Worm (Caenorhabditis elegans): ENCODE results near the gene cisd-1.

cisd-1 gene

ce11 chrII:11469574-11470108, at the start of gene cisd-1:
cisd-1 (minus strand) TSS chrII:11469624.
- no peak for TF ChIP-seq F10B5.3 (tag; optimal IDR thresholded peaks at IDR 0.05)
- TF ChIP-seq ceh-82 (tag; optimal IDR thresholded peaks at IDR 0.05), result no peak
- TF ChIP-seq attf-4 (tag; optimal IDR thresholded peaks at IDR 0.05), result no peak
- TF ChIP-seq hlh-30 (tag; optimal IDR thresholded peaks at IDR 0.05; ENCODE audit: insufficient read depth), result peak; percentile 13
- peak in 1 of 2 experiments; percentile 49 for TF ChIP-seq hif-1 (tag; optimal IDR thresholded peaks at IDR 0.05)
- TF ChIP-seq mes-2 (tag; optimal IDR thresholded peaks at IDR 0.05; ENCODE audit: poor library complexity, severe bottlenecking), result peak; percentile 11
- peak; percentile 49 for TF ChIP-seq mxl-3 (GFP tag; optimal IDR thresholded peaks at IDR 0.05)
- TF ChIP-seq ama-1 (optimal IDR thresholded peaks at IDR 0.05), result peak; percentile 28
- TF ChIP-seq daf-16 (GFP tag; optimal IDR thresholded peaks at IDR 0.05), result no peak
- TF ChIP-seq daf-16 (tag; optimal IDR thresholded peaks at IDR 0.05), result peak; percentile 28
- TF ChIP-seq pqm-1 (tag; optimal IDR thresholded peaks at IDR 0.05), result peak; percentile 45
- TF ChIP-seq ceh-28 (tag; optimal IDR thresholded peaks at IDR 0.05), result no peak
- peak in 1 of 2 experiments; percentile 12 for TF ChIP-seq mdl-1 (tag; optimal IDR thresholded peaks at IDR 0.05)
- no peak for TF ChIP-seq unc-39 (tag; optimal IDR thresholded peaks at IDR 0.05)
- no peak for TF ChIP-seq egl-43 (GFP tag; IDR thresholded peaks at IDR 0.05)
- TF ChIP-seq mep-1 (tag; optimal IDR thresholded peaks at IDR 0.05), result peak; percentile 62
- peak; percentile 53 for TF ChIP-seq hlh-11 (tag; optimal IDR thresholded peaks at IDR 0.05)
- no peak for TF ChIP-seq egl-27 (tag; optimal IDR thresholded peaks at IDR 0.05)
- no peak for TF ChIP-seq spr-3 (GFP tag; optimal IDR thresholded peaks at IDR 0.05)
- TF ChIP-seq nhr-48 (tag; optimal IDR thresholded peaks at IDR 0.05), result no peak
- peak; percentile 33; the same call in 1 of the 2 replicates for TF ChIP-seq dmd-6 (GFP tag; IDR thresholded peaks at IDR 0.05)
- peak; percentile 7 for TF ChIP-seq dve-1 (tag; optimal IDR thresholded peaks at IDR 0.05; ENCODE audit: insufficient read depth)
- no peak for TF ChIP-seq dmd-8 (GFP tag; IDR thresholded peaks at IDR 0.05)
- TF ChIP-seq nhr-77 (tag; optimal IDR thresholded peaks at IDR 0.05), result peak; percentile 2
- peak; percentile 26 for TF ChIP-seq T20F7.1 (GFP tag; optimal IDR thresholded peaks at IDR 0.05)
- peak; percentile 98 for TF ChIP-seq nhr-28 (tag; optimal IDR thresholded peaks at IDR 0.05)

ce11 chrII:11518184-11518583, 48.8 kb upstream of the cisd-1 start, which contains the start of gene B0334.10:
B0334.10 (plus strand) TSS chrII:11518484.
- TF ChIP-seq nhr-42 (GFP tag; IDR thresholded peaks at IDR 0.05), result no peak
- no peak for TF ChIP-seq unc-130 (GFP tag; optimal IDR thresholded peaks at IDR 0.05)
- no peak for TF ChIP-seq zfp-3 (GFP tag; conservative IDR thresholded peaks at IDR 0.05)
- no peak for TF ChIP-seq fkh-10 (GFP tag; optimal IDR thresholded peaks at IDR 0.05)
- TF ChIP-seq nhr-6 (tag; optimal IDR thresholded peaks at IDR 0.05), result no peak
- TF ChIP-seq ceh-32 (tag; optimal IDR thresholded peaks at IDR 0.05; ENCODE audit: poor library complexity), result no peak
- no peak for TF ChIP-seq spr-3 (GFP tag; optimal IDR thresholded peaks at IDR 0.05)

ce11 chrII:11514775-11515174, 45.4 kb upstream of the cisd-1 start, which contains the start of gene srh-44:
srh-44 (plus strand) TSS chrII:11515075.
- TF ChIP-seq madf-5 (GFP tag; IDR thresholded peaks at IDR 0.05) (no peak), vab-7 (GFP tag; IDR thresholded peaks at IDR 0.05) (no peak), unc-130 (GFP tag; optimal IDR thresholded peaks at IDR 0.05) (no peak), unc-62 (GFP tag; optimal IDR thresholded peaks at IDR 0.05 in 1 of 2) (no peak), unc-62 (tag; optimal IDR thresholded peaks at IDR 0.05) (no peak), lin-29 (GFP tag; IDR thresholded peaks at IDR 0.05) (no peak), nhr-48 (tag; optimal IDR thresholded peaks at IDR 0.05) (no peak), tra-1 (GFP tag; IDR thresholded peaks at IDR 0.05) (no peak), F26F4.8 (GFP tag; conservative IDR thresholded peaks at IDR 0.05) (no peak), ceh-62 (tag; optimal IDR thresholded peaks at IDR 0.05) (no peak), nhr-237 (tag; optimal IDR thresholded peaks at IDR 0.05) (no peak), hlh-30 (tag; optimal IDR thresholded peaks at IDR 0.05; ENCODE audit: insufficient read depth) (no peak), php-3 (GFP tag; IDR thresholded peaks at IDR 0.05) (no peak), set-16 (GFP tag; IDR thresholded peaks at IDR 0.05) (no peak), ZK546.5 (tag; optimal IDR thresholded peaks at IDR 0.05) (no peak), lin-15B (tag; optimal IDR thresholded peaks at IDR 0.05) (no peak), mes-2 (tag; optimal IDR thresholded peaks at IDR 0.05; ENCODE audit: poor library complexity, severe bottlenecking) (no peak), D1046.2 (GFP tag; IDR thresholded peaks at IDR 0.05) (no peak), lin-38 (GFP tag; IDR thresholded peaks at IDR 0.05) (no peak), zfp-3 (GFP tag; conservative IDR thresholded peaks at IDR 0.05) (no peak)
